Worm (Caenorhabditis elegans) whole organism, young adult: ENCODE measurements around the gene ZK643.6.
A peak's percentile ranks its signal among the peaks of the same experiment; 100 is the strongest.

Experiments
- C17E4.6 ChIP-seq: fragments of 200-800 bp; sonication (Bioruptor generic); IDR thresholded peaks from 2 replicates; pipeline ENCODE4 v1.3.6; 2022; ENCODE audit warnings: missing genetic modification reagents, missing genetic modification characterization, missing compliant biosample characterization
- D2030.7 ChIP-seq: fragments of 200-800 bp; sonication (Bioruptor generic); IDR thresholded peaks from 2 replicates; pipeline ENCODE4 v1.3.6; 2022; ENCODE audit warnings: missing genetic modification reagents, missing genetic modification characterization, missing compliant biosample characterization
- F10E7.11 ChIP-seq: sonication (generic microtip); optimal IDR thresholded peaks from 2 replicates; lab custom pipeline; 2017; ENCODE audit warnings: mild to moderate bottlenecking, missing genetic modification characterization, moderate library complexity, missing compliant biosample characterization
- F33H1.4 ChIP-seq: fragments of 200-800 bp; sonication (Bioruptor generic); IDR thresholded peaks from 2 replicates; pipeline ENCODE4 v1.3.6; 2022; ENCODE audit warnings: missing genetic modification reagents, missing genetic modification characterization, missing compliant biosample characterization
- F39B2.1 ChIP-seq: fragments of 200-800 bp; sonication (Bioruptor generic); IDR thresholded peaks from 2 replicates; pipeline ENCODE4 v1.3.6; 2022; ENCODE audit warnings: missing genetic modification reagents, missing genetic modification characterization, missing compliant biosample characterization
- F49E8.2 ChIP-seq: sonication (generic microtip); optimal IDR thresholded peaks from 3 replicates; lab custom pipeline; 2017; ENCODE audit warnings: missing genetic modification characterization, mild to moderate bottlenecking, missing compliant biosample characterization, antibody characterized with exemption, moderate library complexity; ENCODE audit not compliant: insufficient read depth
- F55B11.4 ChIP-seq: sonication (generic microtip); optimal IDR thresholded peaks from 2 replicates; lab custom pipeline; 2016; ENCODE audit warnings: missing compliant biosample characterization, missing genetic modification characterization, borderline replicate concordance; ENCODE audit not compliant: insufficient read depth
- K12H6.12 ChIP-seq: fragments of 200-800 bp; sonication (Bioruptor generic); optimal IDR thresholded peaks from 2 replicates; lab custom pipeline; 2018; ENCODE audit warnings: mild to moderate bottlenecking, missing genetic modification characterization, missing compliant biosample characterization
- Y95B8A.8 ChIP-seq: fragments of 200-800 bp; sonication (Bioruptor generic); IDR thresholded peaks from 2 replicates; pipeline ENCODE4 v1.3.6; 2022; ENCODE audit warnings: missing genetic modification reagents, missing genetic modification characterization, missing compliant biosample characterization
- ZK185.1 ChIP-seq: sonication (generic microtip); optimal IDR thresholded peaks from 2 replicates; lab custom pipeline; 2016; ENCODE audit warnings: mild to moderate bottlenecking, missing genetic modification characterization, missing compliant biosample characterization; ENCODE audit not compliant: poor library complexity, severe bottlenecking
- akir-1 ChIP-seq: fragments of 200-800 bp; sonication (Bioruptor generic); optimal IDR thresholded peaks from 2 replicates; lab custom pipeline; 2018; ENCODE audit warnings: mild to moderate bottlenecking, missing genetic modification characterization, moderate library complexity, missing compliant biosample characterization
- aptf-3 ChIP-seq: fragments of 200-800 bp; sonication (Bioruptor generic); IDR thresholded peaks from 2 replicates; pipeline ENCODE4 v1.3.6; 2022; ENCODE audit warnings: missing genetic modification characterization, missing compliant biosample characterization
- ceh-40 ChIP-seq: fragments of 200-800 bp; sonication (Bioruptor generic); IDR thresholded peaks from 2 replicates; pipeline ENCODE4 v1.3.6; 2022; ENCODE audit warnings: missing genetic modification characterization, missing compliant biosample characterization
- ceh-79 ChIP-seq: sonication (generic microtip); optimal IDR thresholded peaks from 2 replicates; lab custom pipeline; 2017; ENCODE audit warnings: mild to moderate bottlenecking, missing genetic modification characterization, missing compliant biosample characterization
- ceh-91 ChIP-seq: fragments of 200-800 bp; sonication (Bioruptor generic); IDR thresholded peaks from 2 replicates; pipeline ENCODE4 v1.3.6; 2022; ENCODE audit warnings: missing genetic modification reagents, missing genetic modification characterization, missing compliant biosample characterization
- die-1 ChIP-seq: sonication (generic microtip); optimal IDR thresholded peaks from 2 replicates; lab custom pipeline; 2016; ENCODE audit warnings: missing genotype, mild to moderate bottlenecking, missing genetic modification characterization, missing compliant biosample characterization
- dox-1 ChIP-seq: fragments of 200-800 bp; sonication (Bioruptor generic); IDR thresholded peaks from 2 replicates; pipeline ENCODE4 v1.3.6; 2022; ENCODE audit warnings: missing genetic modification reagents, missing genetic modification characterization, missing compliant biosample characterization
- dpff-1 ChIP-seq: sonication (generic microtip); optimal IDR thresholded peaks from 2 replicates; lab custom pipeline; 2017; ENCODE audit warnings: mild to moderate bottlenecking, missing genetic modification characterization, missing compliant biosample characterization
- dpl-1 ChIP-seq: fragments of 150-350 bp; optimal IDR thresholded peaks from 2 replicates; lab custom pipeline; 2014; ENCODE audit warnings: missing biosample characterization, missing genetic modification reagents, missing genetic modification characterization
- efl-1 ChIP-seq: fragments of 150-350 bp; optimal IDR thresholded peaks from 2 replicates; lab custom pipeline; 2014; ENCODE audit warnings: missing biosample characterization, missing genetic modification reagents, missing genetic modification characterization
- egl-18 ChIP-seq: fragments of 200-800 bp; sonication (Bioruptor generic); IDR thresholded peaks from 2 replicates; pipeline ENCODE4 v1.3.6; 2022; ENCODE audit warnings: missing genetic modification reagents, missing genetic modification characterization, missing compliant biosample characterization
- ets-4 ChIP-seq: fragments of 200-800 bp; sonication (Bioruptor generic); optimal IDR thresholded peaks from 2 replicates; lab custom pipeline; 2018; ENCODE audit warnings: mild to moderate bottlenecking, missing genetic modification characterization, missing compliant biosample characterization
- hsf-1 ChIP-seq: fragments of 200-800 bp; sonication (Bioruptor generic); IDR thresholded peaks from 2 replicates; pipeline ENCODE4 v1.3.6; 2022; ENCODE audit warnings: missing genetic modification reagents, missing genetic modification characterization, missing compliant biosample characterization
- lag-1 ChIP-seq: fragments of 200-800 bp; sonication (Bioruptor generic); IDR thresholded peaks from 2 replicates; pipeline ENCODE4 v1.3.6; 2022; ENCODE audit warnings: missing genetic modification reagents, missing genetic modification characterization, missing compliant biosample characterization
- lin-35 ChIP-seq, 3 experiments: fragments of 150-350 bp in 2 of 3; sonication (generic microtip) in 1 of 3; optimal IDR thresholded peaks; 2 replicates each; lab custom pipeline; 2014 to 2018; ENCODE audit warnings: missing biosample characterization in 3 of 3, missing genetic modification characterization in 3 of 3, missing genetic modification reagents in 3 of 3
- lin-54 ChIP-seq: fragments of 200-800 bp; sonication (Bioruptor generic); optimal IDR thresholded peaks from 2 replicates; lab custom pipeline; 2018; ENCODE audit warnings: mild to moderate bottlenecking, missing genetic modification characterization, missing compliant biosample characterization
- lsl-1 ChIP-seq: fragments of 200-800 bp; sonication (Bioruptor generic); optimal IDR thresholded peaks from 2 replicates; lab custom pipeline; 2018; ENCODE audit warnings: mild to moderate bottlenecking, missing genetic modification characterization, moderate library complexity, missing compliant biosample characterization
- lsy-27 ChIP-seq: sonication (generic microtip); optimal IDR thresholded peaks from 2 replicates; lab custom pipeline; 2017; ENCODE audit warnings: missing genetic modification characterization, mild to moderate bottlenecking, missing compliant biosample characterization, antibody characterized with exemption, missing genotype, borderline replicate concordance; ENCODE audit not compliant: insufficient read depth
- madf-6 ChIP-seq: fragments of 200-800 bp; sonication (Bioruptor generic); IDR thresholded peaks from 2 replicates; pipeline ENCODE4 v1.3.6; 2022; ENCODE audit warnings: missing genetic modification reagents, missing genetic modification characterization, missing compliant biosample characterization
- madf-8 ChIP-seq: fragments of 200-800 bp; sonication (Bioruptor generic); conservative IDR thresholded peaks from 2 replicates; pipeline ENCODE4 v1.3.6; 2022; ENCODE audit warnings: missing genetic modification reagents, missing genetic modification characterization, missing compliant biosample characterization
- mcd-1 ChIP-seq: fragments of 200-800 bp; sonication (Bioruptor generic); IDR thresholded peaks from 2 replicates; pipeline ENCODE4 v1.3.6; 2022; ENCODE audit warnings: missing genetic modification reagents, missing genetic modification characterization, missing compliant biosample characterization
- nhr-80 ChIP-seq: sonication (generic microtip); optimal IDR thresholded peaks from 2 replicates; lab custom pipeline; 2016; ENCODE audit warnings: missing genetic modification characterization, missing compliant biosample characterization
- pbrm-1 ChIP-seq: fragments of 200-800 bp; sonication (Bioruptor generic); IDR thresholded peaks from 2 replicates; pipeline ENCODE4 v1.3.6; 2022; ENCODE audit warnings: missing genetic modification reagents, missing genetic modification characterization, missing compliant biosample characterization
- rcor-1 ChIP-seq: fragments of 200-800 bp; sonication (Bioruptor generic); IDR thresholded peaks from 2 replicates; pipeline ENCODE4 v1.3.6; 2022; ENCODE audit warnings: missing genetic modification reagents, missing genetic modification characterization, missing compliant biosample characterization
- snpc-3.4 ChIP-seq: sonication (generic microtip); optimal IDR thresholded peaks from 2 replicates; lab custom pipeline; 2017; ENCODE audit warnings: missing genetic modification characterization, mild to moderate bottlenecking, missing compliant biosample characterization, antibody characterized with exemption, moderate library complexity, missing genotype, missing genetic modification reagents
- snpc-4 ChIP-seq, 5 experiments: fragments of 150-350 bp in 1 of 5; sonication (generic microtip) in 4 of 5; optimal IDR thresholded peaks; 2 replicates each; lab custom pipeline; 2014 to 2018; ENCODE audit warnings: missing genetic modification characterization in 5 of 5, missing biosample characterization in 3 of 5, antibody characterized with exemption in 2 of 5, mild to moderate bottlenecking in 2 of 5, missing compliant biosample characterization in 2 of 5, missing genotype in 2 of 5, moderate library complexity in 2 of 5, missing genetic modification reagents in 1 of 5
- tbx-9 ChIP-seq: sonication (generic microtip); optimal IDR thresholded peaks from 2 replicates; lab custom pipeline; 2016; ENCODE audit warnings: borderline replicate concordance, missing genetic modification characterization, inconsistent platforms, missing compliant biosample characterization
- xnd-1 ChIP-seq: sonication (generic microtip); optimal IDR thresholded peaks from 2 replicates; lab custom pipeline; 2016; ENCODE audit warnings: missing genotype, missing genetic modification reagents, missing genetic modification characterization, missing compliant biosample characterization
- ztf-18 ChIP-seq: sonication (generic microtip); optimal IDR thresholded peaks from 2 replicates; lab custom pipeline; 2016; ENCODE audit warnings: missing genotype, mild to moderate bottlenecking, missing genetic modification characterization, missing compliant biosample characterization
- ztf-26 ChIP-seq: sonication (generic microtip); optimal IDR thresholded peaks from 2 replicates; lab custom pipeline; 2017; ENCODE audit warnings: missing genetic modification characterization, missing compliant biosample characterization

The ZK643.6 gene

ce11 chrIII:9001899-9002298, 41.3 kb upstream of the ZK643.6 start, which contains the start of gene rpn-6.2:
rpn-6.2 (minus strand) TSS chrIII:9001999.
- no peak for TF ChIP-seq dpff-1 (tag; lab: Kevin White, UChicago)
- no peak for TF ChIP-seq snpc-3.4 (tag; lab: Kevin White, UChicago)
- no peak for TF ChIP-seq lag-1
- TF ChIP-seq egl-18 (GFP tag; lab: Robert Waterston, UW) = no peak
- no peak for TF ChIP-seq F10E7.11 (tag; lab: Kevin White, UChicago)
- TF ChIP-seq ceh-40 (GFP tag; lab: Robert Waterston, UW) = no peak
- TF ChIP-seq F39B2.1 (GFP tag; lab: Robert Waterston, UW) = no peak
- no peak for TF ChIP-seq lin-35 (GFP tag; optimal IDR thresholded peaks at IDR 0.05; lab: Kevin White, UChicago)
- no peak for TF ChIP-seq die-1
- no peak for TF ChIP-seq ets-4 (GFP tag; lab: Kevin White, UChicago)
- TF ChIP-seq F55B11.4 (tag; lab: Kevin White, UChicago) = no peak
- TF ChIP-seq aptf-3 (GFP tag; lab: Robert Waterston, UW) = no peak
- no peak for TF ChIP-seq rcor-1
- no peak for TF ChIP-seq akir-1
- TF ChIP-seq snpc-4 (GFP tag; optimal IDR thresholded peaks at IDR 0.05; lab: Kevin White, UChicago) = no peak
- no peak for TF ChIP-seq snpc-4 (tag; optimal IDR thresholded peaks at IDR 0.05; lab: Kevin White, UChicago)
- TF ChIP-seq mcd-1 (GFP tag; lab: Robert Waterston, UW) = no peak
- no peak for TF ChIP-seq ZK185.1 (tag; lab: Kevin White, UChicago)
- TF ChIP-seq ztf-18 = no peak
- TF ChIP-seq Y95B8A.8 = no peak
- TF ChIP-seq, all 124 proteins: peak for 0

ce11 chrIII:9001491-9001890, 40.9 kb upstream of the ZK643.6 start:
- TF ChIP-seq ztf-18 (peak; percentile 7), D2030.7 (GFP tag; lab: Robert Waterston, UW) (peak; percentile 66), lsl-1 (GFP tag; lab: Kevin White, UChicago) (peak; percentile 83), madf-8 (GFP tag; lab: Robert Waterston, UW) (peak; percentile 68), K12H6.12 (tag; lab: Kevin White, UChicago) (no peak), lin-54 (GFP tag; lab: Kevin White, UChicago) (peak; percentile 70), dpl-1 (peak; percentile 75), C17E4.6 (GFP tag; lab: Robert Waterston, UW) (peak; percentile 24; the same call in 1 of the 2 replicates), F33H1.4 (GFP tag; lab: Robert Waterston, UW) (peak; percentile 91), ztf-26 (tag; lab: Kevin White, UChicago) (no peak), efl-1 (GFP tag; lab: Kevin White, UChicago) (peak; percentile 86), madf-6 (GFP tag; lab: Robert Waterston, UW) (peak; percentile 91), ceh-91 (GFP tag; lab: Robert Waterston, UW) (peak; percentile 63), F49E8.2 (peak; percentile 17), nhr-80 (tag; lab: Kevin White, UChicago) (no peak), pbrm-1 (GFP tag; lab: Robert Waterston, UW) (peak; percentile 18; the same call in 1 of the 2 replicates), hsf-1 (GFP tag; lab: Robert Waterston, UW) (peak; percentile 52; the same call in 1 of the 2 replicates), rcor-1 (0 out of 2 replicates have a peak, but pooled peaks have one; percentile 31), dox-1 (GFP tag; lab: Robert Waterston, UW) (peak; percentile 31; the same call in 1 of the 2 replicates), lsy-27 (tag; lab: Kevin White, UChicago) (no peak), lin-35 (GFP tag; optimal IDR thresholded peaks at IDR 0.05; lab: Kevin White, UChicago) (peak in 1 of 3 experiments; percentile 47), tbx-9 (no peak), ceh-79 (no peak), xnd-1 (tag; lab: Kevin White, UChicago) (peak; percentile 76)
